Worm (Caenorhabditis elegans) whole organism, L4/young adult: ENCODE measurements around the gene K10B2.4.

Experiments used
- W03F9.2 ChIP-seq: fragments of 150-350 bp; optimal IDR thresholded peaks from 2 replicates; lab custom pipeline; 2014; ENCODE audit warnings: missing biosample characterization, missing genetic modification characterization
- dao-5 ChIP-seq: sonication (generic microtip); optimal IDR thresholded peaks from 2 replicates; lab custom pipeline; 2016; ENCODE audit warnings: missing genotype, missing genetic modification characterization, moderate library complexity, missing compliant biosample characterization
- him-1 ChIP-seq: sonication (generic microtip); optimal IDR thresholded peaks from 2 replicates; lab custom pipeline; 2016; ENCODE audit warnings: missing genotype, missing genetic modification reagents, missing genetic modification characterization, missing compliant biosample characterization

ce11 chrII:6346551-6347079 lies 14.1 kb downstream of the K10B2.4 start:
- TF ChIP-seq him-1 (tag; lab: Kevin White, UChicago) (no peak), dao-5 (no peak), W03F9.2 (tag; lab: Kevin White, UChicago) (no peak)
